In genomic region chr2L:20257092-20257491, dm6 we compare ENCODE assay signal across 2 fruit fly cellular contexts.
TF ChIP-seq lines count a peak whose summit lies in the region.

Gene CG17571, minus strand, starts transcription at chr2L:20257192.

- TF ChIP-seq CTCF in whole organism, embryonic (GFP tag; optimal IDR thresholded peaks at IDR 0.05; lab: Kevin White, UChicago): no peak

TF ChIP-seq in whole organism, embryonic, 481 proteins besides CTCF, POLR2A, EP300 and RAD21:
- no peak for TF ChIP-seq pnt (GFP tag; optimal IDR thresholded peaks at IDR 0.05; lab: Kevin White, UChicago)
- no peak for TF ChIP-seq CG12744 (GFP tag; optimal IDR thresholded peaks at IDR 0.05; lab: Kevin White, UChicago)
- no peak for TF ChIP-seq CG7271 (tag; optimal IDR thresholded peaks at IDR 0.05; lab: Kevin White, UChicago)
- TF ChIP-seq exex (tag; optimal IDR thresholded peaks at IDR 0.05; lab: Kevin White, UChicago): peak; percentile 61
- no peak for TF ChIP-seq YL-1 (GFP tag; optimal IDR thresholded peaks at IDR 0.05; lab: Kevin White, UChicago)

TF ChIP-seq in whole organism, wandering third instar larva, 38 proteins besides CTCF, POLR2A, EP300 and RAD21:
- TF ChIP-seq CrebA (GFP tag; optimal IDR thresholded peaks at IDR 0.05; lab: Kevin White, UChicago; ENCODE audit: borderline replicate concordance) (no peak), lola (GFP tag; optimal IDR thresholded peaks at IDR 0.05; lab: Kevin White, UChicago) (no peak), Rel (GFP tag; optimal IDR thresholded peaks at IDR 0.05; lab: Kevin White, UChicago) (no peak), Rel (tag; optimal IDR thresholded peaks at IDR 0.05; lab: Kevin White, UChicago) (peak; percentile 21), CG9705 (GFP tag; optimal IDR thresholded peaks at IDR 0.05; lab: Kevin White, UChicago) (no peak), Vsx2 (GFP tag; optimal IDR thresholded peaks at IDR 0.05; lab: Kevin White, UChicago; ENCODE audit: partially characterized antibody) (no peak), Hr83 (GFP tag; optimal IDR thresholded peaks at IDR 0.05; lab: Kevin White, UChicago; ENCODE audit: poor library complexity, severe bottlenecking) (no peak), CG32264 (GFP tag; optimal IDR thresholded peaks at IDR 0.05; lab: Kevin White, UChicago) (no peak)
